Fruit fly (Drosophila melanogaster) whole organism, embryonic: ENCODE results near the gene pes.

Experiments used
- Aef1 ChIP-seq: fragments of 200-800 bp; sonication (Bioruptor generic); IDR thresholded peaks from 3 replicates; pipeline ENCODE4 v1.3.6; 2022; ENCODE audit warnings: missing biosample characterization, missing genetic modification characterization
- CG10462 ChIP-seq: fragments of 200-800 bp; sonication (Bioruptor generic); optimal IDR thresholded peaks from 2 replicates; lab custom pipeline; 2016; ENCODE audit warnings: missing biosample characterization, missing genetic modification characterization
- CG10543 ChIP-seq: fragments of 200-800 bp; sonication (Bioruptor generic); optimal IDR thresholded peaks from 3 replicates; lab custom pipeline; 2017; ENCODE audit warnings: missing biosample characterization, mild to moderate bottlenecking, missing genetic modification characterization, moderate library complexity
- CG10654 ChIP-seq: fragments of 200-800 bp; sonication (Bioruptor generic); optimal IDR thresholded peaks from 2 replicates; lab custom pipeline; 2016; ENCODE audit warnings: missing biosample characterization, missing genetic modification characterization
- CG10979 ChIP-seq: fragments of 200-800 bp; sonication (Bioruptor generic); optimal IDR thresholded peaks from 2 replicates; lab custom pipeline; 2018; ENCODE audit warnings: missing biosample characterization, mild to moderate bottlenecking, missing genetic modification characterization, moderate library complexity
- CG11504 ChIP-seq: fragments of 200-800 bp; sonication (Bioruptor generic); optimal IDR thresholded peaks from 3 replicates; lab custom pipeline; 2019; ENCODE audit warnings: missing biosample characterization, mild to moderate bottlenecking, missing genetic modification characterization, moderate library complexity
- CG14860 ChIP-seq: fragments of 200-800 bp; sonication (Bioruptor generic); IDR thresholded peaks from 3 replicates; pipeline ENCODE4 v1.3.6; 2022; ENCODE audit warnings: missing biosample characterization, missing genetic modification characterization; ENCODE audit not compliant: partially characterized antibody
- CG15011 ChIP-seq: fragments of 200-800 bp; sonication (Bioruptor generic); optimal IDR thresholded peaks from 3 replicates; lab custom pipeline; 2018; ENCODE audit warnings: missing biosample characterization, mild to moderate bottlenecking, missing genetic modification characterization
- CG1602 ChIP-seq: fragments of 200-800 bp; sonication (Bioruptor generic); optimal IDR thresholded peaks from 3 replicates; lab custom pipeline; 2016; ENCODE audit warnings: missing biosample characterization, missing genetic modification characterization
- CG16779 ChIP-seq: fragments of 200-800 bp; sonication (Bioruptor generic); IDR thresholded peaks from 2 replicates; pipeline ENCODE4 v1.3.6; 2022; ENCODE audit warnings: missing biosample characterization, missing genetic modification characterization
- CG2129 ChIP-seq: fragments of 200-800 bp; sonication (Bioruptor generic); IDR thresholded peaks from 2 replicates; pipeline ENCODE4 v1.3.6; 2022; ENCODE audit warnings: missing biosample characterization, missing genetic modification characterization; ENCODE audit not compliant: partially characterized antibody
- CG32772 ChIP-seq: fragments of 200-800 bp; sonication (Bioruptor generic); IDR thresholded peaks from 2 replicates; pipeline ENCODE4 v1.3.6; 2022; ENCODE audit warnings: missing biosample characterization, missing genetic modification characterization
- CG34376 ChIP-seq: fragments of 200-800 bp; sonication (Bioruptor generic); optimal IDR thresholded peaks from 2 replicates; lab custom pipeline; 2018; ENCODE audit warnings: missing biosample characterization, mild to moderate bottlenecking, missing genetic modification characterization
- CG3726 ChIP-seq: fragments of 200-800 bp; sonication (Bioruptor generic); IDR thresholded peaks from 3 replicates; pipeline ENCODE4, ENCODE4 v1.3.6; 2022; ENCODE audit warnings: missing biosample characterization, missing genetic modification characterization
- CG4328 ChIP-seq: fragments of 200-800 bp; sonication (Bioruptor generic); optimal IDR thresholded peaks from 3 replicates; lab custom pipeline; 2017; ENCODE audit warnings: missing biosample characterization, missing genetic modification reagents, missing genetic modification characterization
- CG6654 ChIP-seq: fragments of 200-800 bp; sonication (Bioruptor generic); optimal IDR thresholded peaks from 2 replicates; lab custom pipeline; 2017; ENCODE audit warnings: missing biosample characterization, mild to moderate bottlenecking, missing genetic modification characterization
- CG6765 ChIP-seq: fragments of 200-800 bp; sonication (Bioruptor generic); optimal IDR thresholded peaks from 3 replicates; lab custom pipeline; 2017; ENCODE audit warnings: missing biosample characterization, mild to moderate bottlenecking, missing genetic modification characterization
- CG6791 ChIP-seq: fragments of 200-800 bp; sonication (Bioruptor generic); IDR thresholded peaks from 3 replicates; pipeline ENCODE4 v1.3.6; 2022; ENCODE audit warnings: missing biosample characterization, missing genetic modification characterization; ENCODE audit not compliant: partially characterized antibody
- CG7786 ChIP-seq: fragments of 200-800 bp; sonication (Bioruptor generic); optimal IDR thresholded peaks from 2 replicates; lab custom pipeline; 2016; ENCODE audit warnings: missing biosample characterization, missing genetic modification characterization
- CG8359 ChIP-seq: fragments of 200-800 bp; sonication (Bioruptor generic); optimal IDR thresholded peaks from 2 replicates; lab custom pipeline; 2017; ENCODE audit warnings: missing biosample characterization, mild to moderate bottlenecking, missing genetic modification characterization, borderline replicate concordance
- Dip2 ChIP-seq: fragments of 200-800 bp; sonication (Bioruptor generic); IDR thresholded peaks from 2 replicates; pipeline ENCODE4 v1.3.6; 2022; ENCODE audit warnings: missing biosample characterization, missing genetic modification characterization
- Drgx ChIP-seq: fragments of 200-800 bp; sonication (Bioruptor generic); IDR thresholded peaks from 2 replicates; pipeline ENCODE4 v1.3.6; 2022; ENCODE audit warnings: missing biosample characterization, missing genetic modification characterization
- MTF-1 ChIP-seq: fragments of 200-800 bp; sonication (Bioruptor generic); optimal IDR thresholded peaks from 2 replicates; lab custom pipeline; 2018; ENCODE audit warnings: missing biosample characterization, mild to moderate bottlenecking, missing genetic modification characterization, borderline replicate concordance
- Myb ChIP-seq: fragments of 200-800 bp; sonication (Bioruptor generic); optimal IDR thresholded peaks from 2 replicates; lab custom pipeline; 2016; ENCODE audit warnings: missing biosample characterization, missing genetic modification characterization
- NfI ChIP-seq: fragments of 200-800 bp; sonication (Bioruptor generic); optimal IDR thresholded peaks from 3 replicates; lab custom pipeline; 2018; ENCODE audit warnings: missing biosample characterization, mild to moderate bottlenecking, missing genetic modification characterization, moderate library complexity
- Pdp1 ChIP-seq, 2 experiments: fragments of 200-800 bp; sonication (Bioruptor generic); optimal IDR thresholded peaks; 3 replicates each; lab custom pipeline; 2016; ENCODE audit warnings: missing biosample characterization in 2 of 2, missing genetic modification characterization in 2 of 2, mild to moderate bottlenecking in 1 of 2, moderate library complexity in 1 of 2
- Ptx1 ChIP-seq: fragments of 200-800 bp; sonication (Bioruptor generic); IDR thresholded peaks from 2 replicates; pipeline ENCODE4 v1.3.6; 2022; ENCODE audit warnings: missing biosample characterization, missing genetic modification characterization
- Six4 ChIP-seq: fragments of 200-800 bp; sonication (Bioruptor generic); optimal IDR thresholded peaks from 2 replicates; lab custom pipeline; 2016; ENCODE audit warnings: missing biosample characterization, missing genetic modification characterization
- ac ChIP-seq: fragments of 200-800 bp; sonication (Bioruptor generic); optimal IDR thresholded peaks from 3 replicates; lab custom pipeline; 2017; ENCODE audit warnings: missing biosample characterization, mild to moderate bottlenecking, missing genetic modification characterization
- bab2 ChIP-seq: fragments of 200-800 bp; sonication (Bioruptor generic); optimal IDR thresholded peaks from 2 replicates; lab custom pipeline; 2016; ENCODE audit warnings: missing biosample characterization, missing genetic modification characterization
- bsh ChIP-seq, 2 experiments: fragments of 200-800 bp; sonication (Bioruptor generic); optimal IDR thresholded peaks; 2 replicates each; lab custom pipeline; 2017 to 2018; ENCODE audit warnings: mild to moderate bottlenecking in 2 of 2, missing biosample characterization in 2 of 2, missing genetic modification characterization in 2 of 2, moderate library complexity in 1 of 2
- chinmo ChIP-seq: fragments of 200-800 bp; sonication (Bioruptor generic); IDR thresholded peaks from 4 replicates; pipeline ENCODE4 v1.3.6; 2022; ENCODE audit warnings: missing biosample characterization, missing genetic modification characterization; ENCODE audit not compliant: partially characterized antibody
- corto ChIP-seq: fragments of 200-800 bp; sonication (Bioruptor generic); optimal IDR thresholded peaks from 2 replicates; lab custom pipeline; 2016; ENCODE audit warnings: missing biosample characterization, mild to moderate bottlenecking, missing genetic modification characterization, moderate library complexity
- dpn ChIP-seq, 2 experiments: fragments of 200-800 bp; sonication (Bioruptor generic); optimal IDR thresholded peaks; 3 replicates each; lab custom pipeline; 2016; ENCODE audit warnings: missing biosample characterization in 2 of 2, missing genetic modification characterization in 2 of 2
- dysf ChIP-seq: fragments of 200-800 bp; sonication (Bioruptor generic); IDR thresholded peaks from 3 replicates; pipeline ENCODE4 v1.3.6; 2022; ENCODE audit warnings: missing biosample characterization, missing genetic modification characterization
- emc ChIP-seq: fragments of 200-800 bp; sonication (Bioruptor generic); optimal IDR thresholded peaks from 2 replicates; lab custom pipeline; 2016; ENCODE audit warnings: missing biosample characterization, missing genetic modification characterization
- eve ChIP-seq, 2 experiments: fragments of >200 bp; optimal IDR thresholded peaks; 2 replicates each; lab custom pipeline; 2017; ENCODE audit warnings: missing biosample characterization in 2 of 2, missing genetic modification characterization in 2 of 2
- kni ChIP-seq: fragments of 200-800 bp; sonication (Bioruptor generic); optimal IDR thresholded peaks from 3 replicates; lab custom pipeline; 2017; ENCODE audit warnings: mild to moderate bottlenecking, missing biosample characterization, missing genetic modification reagents, missing genetic modification characterization
- knrl ChIP-seq: fragments of 200-800 bp; sonication (Bioruptor generic); IDR thresholded peaks from 3 replicates; pipeline ENCODE4 v1.3.6; 2022; ENCODE audit warnings: missing biosample characterization, missing genetic modification characterization; ENCODE audit not compliant: partially characterized antibody
- lab ChIP-seq: fragments of 200-800 bp; sonication (Bioruptor generic); optimal IDR thresholded peaks from 3 replicates; lab custom pipeline; 2017; ENCODE audit warnings: missing biosample characterization, missing genetic modification characterization, mild to moderate bottlenecking, moderate library complexity, missing genetic modification reagents
- lbe ChIP-seq: fragments of 200-800 bp; sonication (Bioruptor generic); optimal IDR thresholded peaks from 2 replicates; lab custom pipeline; 2016; ENCODE audit warnings: missing biosample characterization, mild to moderate bottlenecking, missing genetic modification characterization
- lov ChIP-seq, 2 experiments: fragments of 200-800 bp in 1 of 2; fragments of >200 bp in 1 of 2; sonication (Bioruptor generic) in 1 of 2; IDR thresholded peaks in 1 of 2; optimal IDR thresholded peaks in 1 of 2; 2 replicates in 1 of 2; 3 replicates in 1 of 2; pipeline versions ENCODE4 v1.3.6 to Lab custom; 2017 to 2022; ENCODE audit warnings: missing biosample characterization in 1 of 2, missing genetic modification characterization in 1 of 2
- pho ChIP-seq: fragments of 200-800 bp; sonication (Bioruptor generic); optimal IDR thresholded peaks from 2 replicates; lab custom pipeline; 2016; ENCODE audit warnings: missing biosample characterization, missing genetic modification characterization
- prd ChIP-seq, 3 experiments: fragments of >200 bp in 2 of 3; fragments of 200-800 bp in 1 of 3; sonication (Bioruptor generic) in 1 of 3; optimal IDR thresholded peaks in 2 of 3; IDR thresholded peaks in 1 of 3; 2 replicates in 2 of 3; 3 replicates in 1 of 3; pipeline versions ENCODE4 v1.3.6 to Lab custom; 2017 to 2022; ENCODE audit warnings: missing biosample characterization in 1 of 3, missing genetic modification characterization in 1 of 3
- pzg ChIP-seq: fragments of 200-800 bp; sonication (Bioruptor generic); optimal IDR thresholded peaks from 3 replicates; lab custom pipeline; 2018; ENCODE audit warnings: missing biosample characterization, mild to moderate bottlenecking, missing genetic modification characterization, moderate library complexity
- seq ChIP-seq: fragments of 200-800 bp; sonication (Bioruptor generic); IDR thresholded peaks from 2 replicates; pipeline ENCODE4 v1.3.6; 2022; ENCODE audit warnings: missing biosample characterization, missing genetic modification characterization
- sim ChIP-seq: fragments of 200-800 bp; sonication (Bioruptor generic); IDR thresholded peaks from 2 replicates; pipeline ENCODE4 v1.3.6; 2022; ENCODE audit warnings: missing biosample characterization, missing genetic modification characterization
- sob ChIP-seq: fragments of 200-800 bp; sonication (Bioruptor generic); IDR thresholded peaks from 2 replicates; pipeline ENCODE4 v1.3.6; 2022; ENCODE audit warnings: missing biosample characterization, missing genetic modification characterization
- stwl ChIP-seq: fragments of 200-800 bp; sonication (Bioruptor generic); optimal IDR thresholded peaks from 3 replicates; lab custom pipeline; 2018; ENCODE audit warnings: missing biosample characterization, mild to moderate bottlenecking, missing genetic modification characterization, moderate library complexity

Gene pes

DNA sequence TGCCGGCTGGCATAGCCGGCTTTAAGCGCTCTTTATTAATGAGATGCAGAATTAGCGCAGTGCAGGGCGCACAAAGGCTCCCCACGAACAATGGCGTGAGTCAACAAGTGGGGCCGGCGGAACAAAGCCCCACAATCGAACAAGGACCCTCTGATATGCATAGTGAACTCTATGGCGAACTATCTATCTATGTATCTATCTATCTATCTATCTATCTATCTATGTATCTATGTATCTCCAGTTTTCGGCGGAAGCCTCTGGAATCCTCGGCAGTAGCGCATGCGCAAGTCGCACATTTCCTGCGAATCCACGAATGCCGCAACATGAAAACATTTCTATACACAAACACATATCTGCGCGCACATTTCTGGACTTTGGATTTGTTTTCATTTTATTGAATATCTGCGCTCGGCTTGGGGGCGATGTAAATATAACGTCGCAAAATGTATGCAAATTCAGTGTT lies 6.6 kb upstream of the pes start (continued):
- TF ChIP-seq CG32772 (GFP tag; lab: Robert Waterston, UW) (no peak), pho (GFP tag; lab: Kevin White, UChicago) (peak; percentile 70), CG7786 (peak; percentile 20), Dip2 (no peak), corto (peak; percentile 49), CG8359 (GFP tag; lab: Kevin White, UChicago) (no peak), knrl (GFP tag; lab: Robert Waterston, UW) (no peak), CG3726 (GFP tag; lab: Robert Waterston, UW) (no peak), emc (GFP tag; lab: Kevin White, UChicago) (peak; percentile 19), kni (no peak), chinmo (GFP tag; lab: Robert Waterston, UW) (peak; percentile 77; the same call in 1 of the 4 replicates), sim (GFP tag; lab: Robert Waterston, UW) (no peak), prd (optimal IDR thresholded peaks at IDR 0.05; lab: Kevin White, UChicago) (no peak), prd (GFP tag; IDR thresholded peaks at IDR 0.05; lab: Robert Waterston, UW) (0 out of 3 replicates have a peak, but pooled peaks have one; percentile 3), Ptx1 (GFP tag; lab: Robert Waterston, UW) (no peak), dpn (GFP tag; optimal IDR thresholded peaks at IDR 0.05; lab: Kevin White, UChicago) (peak; percentile 7 to 26), CG10979 (tag; lab: Kevin White, UChicago) (no peak), dysf (GFP tag; lab: Robert Waterston, UW) (peak; percentile 18; the same call in 1 of the 3 replicates), lbe (GFP tag; lab: Kevin White, UChicago) (peak; percentile 82), CG2129 (GFP tag; lab: Robert Waterston, UW) (no peak), CG6765 (GFP tag; lab: Kevin White, UChicago) (peak; percentile 51), CG4328 (GFP tag; lab: Kevin White, UChicago) (no peak), CG10462 (GFP tag; lab: Kevin White, UChicago) (no peak), CG6791 (0 out of 3 replicates have a peak, but pooled peaks have one; percentile 36), seq (no peak), NfI (peak; percentile 34), Pdp1 (GFP tag; optimal IDR thresholded peaks at IDR 0.05; lab: Kevin White, UChicago) (peak; percentile 12 to 20), CG16779 (GFP tag; lab: Robert Waterston, UW) (no peak), Drgx (GFP tag; lab: Robert Waterston, UW) (peak; percentile 91)

- no peak for TF ChIP-seq lab (GFP tag; lab: Kevin White, UChicago)
- TF ChIP-seq bab2 = no peak
- no peak for TF ChIP-seq bsh (GFP tag; optimal IDR thresholded peaks at IDR 0.05; lab: Kevin White, UChicago)
- no peak for TF ChIP-seq CG34376 (GFP tag; lab: Kevin White, UChicago)
- no peak for TF ChIP-seq Six4 (GFP tag; lab: Kevin White, UChicago)
- TF ChIP-seq CG1602 (GFP tag; lab: Kevin White, UChicago) = no peak
- peak; percentile 63 for TF ChIP-seq stwl
- TF ChIP-seq Aef1 (GFP tag; lab: Robert Waterston, UW) = no peak
- peak; percentile 68 for TF ChIP-seq sob (GFP tag; lab: Robert Waterston, UW)
- no peak for TF ChIP-seq CG10543 (GFP tag; lab: Kevin White, UChicago)
- TF ChIP-seq pzg = peak; percentile 92
- TF ChIP-seq lov (optimal IDR thresholded peaks at IDR 0.05; lab: Kevin White, UChicago) = no peak
- no peak for TF ChIP-seq lov (GFP tag; IDR thresholded peaks at IDR 0.05; lab: Robert Waterston, UW)
- TF ChIP-seq eve (GFP tag; optimal IDR thresholded peaks at IDR 0.05; lab: Kevin White, UChicago) = no peak
- TF ChIP-seq CG10654 (GFP tag; lab: Kevin White, UChicago) = no peak
- peak; percentile 98 for TF ChIP-seq Myb (GFP tag; lab: Kevin White, UChicago)
- no peak for TF ChIP-seq CG14860
- TF ChIP-seq ac (GFP tag; lab: Kevin White, UChicago) = no peak
- TF ChIP-seq CG6654 (GFP tag; lab: Kevin White, UChicago) = no peak
- TF ChIP-seq CG15011 (GFP tag; lab: Kevin White, UChicago) = no peak
- TF ChIP-seq MTF-1 (GFP tag; lab: Kevin White, UChicago) = no peak
- peak; percentile 44 for TF ChIP-seq CG11504 (tag; lab: Kevin White, UChicago)
Observed at dm6 chr2L:7998655-7999054, 4.7 kb upstream of the pes start, which contains the start of gene Sirup. TSS of gene Sirup (plus strand) at chr2L:7998869.
